Fruit fly (Drosophila melanogaster) whole organism, embryonic: ENCODE measurements around the gene CG4020.

Source experiments
- Abd-B ChIP-seq: fragments of 200-800 bp; sonication (Bioruptor generic); optimal IDR thresholded peaks from 2 replicates; lab custom pipeline; 2018; ENCODE audit warnings: missing biosample characterization, mild to moderate bottlenecking, missing genetic modification characterization, moderate library complexity
- Bteb2 ChIP-seq: fragments of 200-800 bp; sonication (Bioruptor generic); optimal IDR thresholded peaks from 2 replicates; lab custom pipeline; 2016; ENCODE audit warnings: missing biosample characterization, missing genetic modification characterization
- CG10147 ChIP-seq: fragments of 200-800 bp; sonication (Bioruptor generic); optimal IDR thresholded peaks from 2 replicates; lab custom pipeline; 2019; ENCODE audit warnings: missing biosample characterization, mild to moderate bottlenecking, missing genetic modification characterization, moderate library complexity
- CG10267 ChIP-seq: fragments of 200-800 bp; sonication (Bioruptor generic); optimal IDR thresholded peaks from 2 replicates; lab custom pipeline; 2018; ENCODE audit warnings: missing biosample characterization, mild to moderate bottlenecking, missing genetic modification characterization, moderate library complexity
- CG13123 ChIP-seq: fragments of 200-800 bp; sonication (Bioruptor generic); optimal IDR thresholded peaks from 2 replicates; lab custom pipeline; 2016; ENCODE audit warnings: missing biosample characterization, missing genetic modification characterization
- CG13894 ChIP-seq: fragments of 200-800 bp; sonication (Bioruptor generic); optimal IDR thresholded peaks from 3 replicates; lab custom pipeline; 2018; ENCODE audit warnings: missing biosample characterization, mild to moderate bottlenecking, missing genetic modification characterization, moderate library complexity
- CG2202 ChIP-seq: fragments of 200-800 bp; sonication (Bioruptor generic); optimal IDR thresholded peaks from 2 replicates; lab custom pipeline; 2018; ENCODE audit warnings: missing biosample characterization, mild to moderate bottlenecking, missing genetic modification characterization
- CG2875 ChIP-seq: fragments of 200-800 bp; sonication (Bioruptor generic); optimal IDR thresholded peaks from 2 replicates; lab custom pipeline; 2017; ENCODE audit warnings: missing biosample characterization, mild to moderate bottlenecking, missing genetic modification characterization, missing genetic modification reagents
- CG31388 ChIP-seq: fragments of 200-800 bp; sonication (Bioruptor generic); optimal IDR thresholded peaks from 2 replicates; lab custom pipeline; 2016; ENCODE audit warnings: missing biosample characterization, missing genetic modification characterization
- CG3838 ChIP-seq: fragments of 200-800 bp; sonication (Bioruptor generic); optimal IDR thresholded peaks from 3 replicates; lab custom pipeline; 2016; ENCODE audit warnings: missing biosample characterization, missing genetic modification characterization
- CG7745 ChIP-seq: fragments of 200-800 bp; sonication (Bioruptor generic); optimal IDR thresholded peaks from 2 replicates; lab custom pipeline; 2018; ENCODE audit warnings: missing biosample characterization, mild to moderate bottlenecking, missing genetic modification characterization, moderate library complexity
- CG7839 ChIP-seq: fragments of 200-800 bp; sonication (Bioruptor generic); optimal IDR thresholded peaks from 3 replicates; lab custom pipeline; 2018; ENCODE audit warnings: missing biosample characterization, mild to moderate bottlenecking, missing genetic modification characterization, moderate library complexity
- CG7963 ChIP-seq: fragments of 200-800 bp; sonication (Bioruptor generic); IDR thresholded peaks from 3 replicates; pipeline ENCODE4 v1.3.6; 2022; ENCODE audit warnings: missing biosample characterization, missing genetic modification characterization; ENCODE audit not compliant: partially characterized antibody
- CTCF ChIP-seq: fragments of 200-800 bp; sonication (Bioruptor generic); optimal IDR thresholded peaks from 2 replicates; lab custom pipeline; 2017; ENCODE audit warnings: missing biosample characterization, mild to moderate bottlenecking, missing genetic modification characterization, moderate library complexity
- CrebB ChIP-seq: fragments of 200-800 bp; sonication (Bioruptor generic); optimal IDR thresholded peaks from 3 replicates; lab custom pipeline; 2018; ENCODE audit warnings: missing biosample characterization, mild to moderate bottlenecking, missing genetic modification characterization
- Dad ChIP-seq: fragments of 200-800 bp; sonication (Bioruptor generic); optimal IDR thresholded peaks from 3 replicates; lab custom pipeline; 2016; ENCODE audit warnings: missing biosample characterization, missing genetic modification characterization
- Drgx ChIP-seq: fragments of 200-800 bp; sonication (Bioruptor generic); IDR thresholded peaks from 2 replicates; pipeline ENCODE4 v1.3.6; 2022; ENCODE audit warnings: missing biosample characterization, missing genetic modification characterization
- Hand ChIP-seq: fragments of 200-800 bp; sonication (Bioruptor generic); optimal IDR thresholded peaks from 2 replicates; lab custom pipeline; 2017; ENCODE audit warnings: mild to moderate bottlenecking, missing biosample characterization, missing genetic modification reagents, missing genetic modification characterization
- Hey ChIP-seq: fragments of 200-800 bp; sonication (Bioruptor generic); optimal IDR thresholded peaks from 3 replicates; lab custom pipeline; 2018; ENCODE audit warnings: missing biosample characterization, mild to moderate bottlenecking, missing genetic modification characterization
- HmgD ChIP-seq: fragments of 200-800 bp; sonication (Bioruptor generic); optimal IDR thresholded peaks from 3 replicates; lab custom pipeline; 2016; ENCODE audit warnings: missing biosample characterization, missing genetic modification characterization
- MTF-1 ChIP-seq: fragments of 200-800 bp; sonication (Bioruptor generic); optimal IDR thresholded peaks from 2 replicates; lab custom pipeline; 2018; ENCODE audit warnings: missing biosample characterization, mild to moderate bottlenecking, missing genetic modification characterization, borderline replicate concordance
- Med ChIP-seq: fragments of 200-800 bp; sonication (Bioruptor generic); peaks from one replicate; lab custom pipeline; 2016; ENCODE audit warnings: missing biosample characterization, missing genetic modification characterization, mild to moderate bottlenecking, inconsistent platforms, moderate library complexity
- Nf-YC ChIP-seq: fragments of 200-800 bp; optimal IDR thresholded peaks from 3 replicates; lab custom pipeline; 2019; ENCODE audit warnings: missing biosample characterization, mild to moderate bottlenecking, missing genetic modification characterization, moderate library complexity
- Oli ChIP-seq: fragments of 200-800 bp; sonication (Bioruptor generic); optimal IDR thresholded peaks from 2 replicates; lab custom pipeline; 2018; ENCODE audit warnings: missing biosample characterization, mild to moderate bottlenecking, missing genetic modification characterization, moderate library complexity
- Rfx ChIP-seq: fragments of 200-800 bp; sonication (Bioruptor generic); IDR thresholded peaks from 2 replicates; pipeline ENCODE4 v1.3.6; 2022; ENCODE audit warnings: missing biosample characterization, missing genetic modification characterization
- Taf1 ChIP-seq: fragments of 200-800 bp; sonication (Bioruptor generic); IDR thresholded peaks from 2 replicates; pipeline ENCODE4 v1.3.6; 2022; ENCODE audit warnings: missing biosample characterization, missing genetic modification characterization
- Tbp ChIP-seq: fragments of >200 bp; optimal IDR thresholded peaks from 2 replicates; lab custom pipeline; 2018; ENCODE audit warnings: missing biosample characterization, missing genetic modification characterization
- Vsx1 ChIP-seq: fragments of 200-800 bp; sonication (Bioruptor generic); optimal IDR thresholded peaks from 2 replicates; lab custom pipeline; 2017; ENCODE audit warnings: missing biosample characterization, mild to moderate bottlenecking, missing genetic modification characterization, missing genetic modification reagents
- ara ChIP-seq: fragments of 200-800 bp; sonication (Bioruptor generic); IDR thresholded peaks from 2 replicates; pipeline ENCODE4 v1.3.6; 2022; ENCODE audit warnings: missing biosample characterization, missing genetic modification characterization
- ase ChIP-seq: fragments of 200-800 bp; sonication (Bioruptor generic); IDR thresholded peaks from 3 replicates; pipeline ENCODE4 v1.3.6; 2022; ENCODE audit warnings: missing biosample characterization, missing genetic modification characterization
- chinmo ChIP-seq: fragments of 200-800 bp; sonication (Bioruptor generic); IDR thresholded peaks from 4 replicates; pipeline ENCODE4 v1.3.6; 2022; ENCODE audit warnings: missing biosample characterization, missing genetic modification characterization; ENCODE audit not compliant: partially characterized antibody
- corto ChIP-seq: fragments of 200-800 bp; sonication (Bioruptor generic); optimal IDR thresholded peaks from 2 replicates; lab custom pipeline; 2016; ENCODE audit warnings: missing biosample characterization, mild to moderate bottlenecking, missing genetic modification characterization, moderate library complexity
- disco-r ChIP-seq: fragments of 200-800 bp; sonication (Bioruptor generic); optimal IDR thresholded peaks from 2 replicates; lab custom pipeline; 2016; ENCODE audit warnings: missing biosample characterization, missing genetic modification characterization
- emc ChIP-seq: fragments of 200-800 bp; sonication (Bioruptor generic); optimal IDR thresholded peaks from 2 replicates; lab custom pipeline; 2016; ENCODE audit warnings: missing biosample characterization, missing genetic modification characterization
- ftz-f1 ChIP-seq: fragments of 200-800 bp; sonication (Bioruptor generic); optimal IDR thresholded peaks from 2 replicates; lab custom pipeline; 2016; ENCODE audit warnings: missing biosample characterization, missing genetic modification characterization
- gcm ChIP-seq: fragments of 200-800 bp; sonication (Bioruptor generic); optimal IDR thresholded peaks from 2 replicates; lab custom pipeline; 2019; ENCODE audit warnings: missing biosample characterization, mild to moderate bottlenecking, missing genetic modification characterization, moderate library complexity
- ind ChIP-seq: fragments of 200-800 bp; sonication (Bioruptor generic); optimal IDR thresholded peaks from 3 replicates; lab custom pipeline; 2016; ENCODE audit warnings: missing biosample characterization, missing genetic modification characterization
- lov ChIP-seq, 2 experiments: fragments of 200-800 bp in 1 of 2; fragments of >200 bp in 1 of 2; sonication (Bioruptor generic) in 1 of 2; IDR thresholded peaks in 1 of 2; optimal IDR thresholded peaks in 1 of 2; 2 replicates in 1 of 2; 3 replicates in 1 of 2; pipeline versions ENCODE4 v1.3.6 to Lab custom; 2017 to 2022; ENCODE audit warnings: missing biosample characterization in 1 of 2, missing genetic modification characterization in 1 of 2
- pan ChIP-seq, 4 experiments: fragments of >200 bp in 3 of 4; fragments of 200-800 bp in 1 of 4; sonication (Bioruptor generic) in 1 of 4; optimal IDR thresholded peaks in 3 of 4; IDR thresholded peaks in 1 of 4; 2 replicates each; pipeline versions ENCODE4 v1.3.6 to Lab custom; 2017 to 2022; ENCODE audit warnings: missing biosample characterization in 2 of 4, missing genetic modification characterization in 2 of 4, mixed read lengths in 1 of 4
- tap ChIP-seq: fragments of 200-800 bp; optimal IDR thresholded peaks from 3 replicates; lab custom pipeline; 2019; ENCODE audit warnings: missing biosample characterization, mild to moderate bottlenecking, missing genetic modification characterization, moderate library complexity

The CG4020 gene

DNA sequence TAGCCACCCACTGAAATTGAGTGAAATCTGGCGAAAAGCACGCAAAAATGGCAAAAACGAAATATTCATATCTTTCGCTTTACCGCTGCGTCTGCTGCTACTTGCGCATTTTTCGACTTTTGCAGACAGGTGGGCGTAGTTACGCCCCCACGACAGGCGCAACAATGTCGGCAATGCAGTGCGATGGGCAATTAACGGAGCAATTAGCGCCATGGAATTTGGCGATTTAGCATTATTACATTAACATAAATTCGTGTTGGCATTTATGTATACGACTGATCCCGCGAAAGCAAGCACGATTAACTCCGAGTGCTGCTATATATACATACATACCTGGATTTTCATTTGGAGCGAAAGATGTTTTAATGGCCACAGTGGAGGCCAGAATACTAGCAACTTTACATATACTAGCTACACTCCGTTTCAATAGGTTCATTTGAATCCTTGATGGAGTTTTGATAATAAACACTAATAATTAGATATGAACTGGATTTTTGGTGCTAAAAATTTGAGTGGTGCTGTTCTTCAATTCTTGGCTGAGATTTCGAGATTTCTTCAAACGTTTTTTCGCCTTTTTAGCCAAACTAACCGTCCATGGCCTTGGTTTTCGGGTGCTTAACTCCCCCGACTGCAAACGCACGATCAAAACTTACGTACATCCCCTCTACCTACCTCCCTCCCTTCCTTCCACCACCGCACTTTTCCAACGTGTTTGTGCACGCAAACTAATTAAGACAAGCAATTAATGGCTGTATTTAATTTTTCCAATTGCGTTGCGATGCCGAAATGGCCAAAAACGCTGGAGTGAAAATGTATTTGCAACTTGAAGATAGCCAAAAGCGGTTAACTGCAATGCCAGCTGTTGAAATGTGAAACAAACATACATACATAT, 8.5 kb upstream of the CG4020 start (continued):
- no peak for TF ChIP-seq pan (optimal IDR thresholded peaks at IDR 0.05; lab: Kevin White, UChicago)
- peak in 1 of 2 experiments; percentile 46 for TF ChIP-seq pan (GFP tag; optimal IDR thresholded peaks at IDR 0.05 in 1 of 2, IDR thresholded peaks at IDR 0.05 in 1 of 2)
- TF ChIP-seq CG7745: no peak
- TF ChIP-seq lov (optimal IDR thresholded peaks at IDR 0.05; lab: Kevin White, UChicago): no peak
- no peak for TF ChIP-seq lov (GFP tag; IDR thresholded peaks at IDR 0.05; lab: Robert Waterston, UW)
- TF ChIP-seq HmgD (GFP tag; lab: Kevin White, UChicago): no peak
- no peak for TF ChIP-seq Tbp
- no peak for TF ChIP-seq Nf-YC (tag; lab: Kevin White, UChicago)
- TF ChIP-seq ind: peak; percentile 8
- no peak for TF ChIP-seq CG3838 (GFP tag; lab: Kevin White, UChicago)
- no peak for TF ChIP-seq chinmo (GFP tag; lab: Robert Waterston, UW)
- no peak for TF ChIP-seq CG7963
- no peak for TF ChIP-seq emc (GFP tag; lab: Kevin White, UChicago)
- TF ChIP-seq ase (GFP tag; lab: Robert Waterston, UW): peak; percentile 40; the same call in 1 of the 3 replicates
- TF ChIP-seq disco-r (GFP tag; lab: Kevin White, UChicago): no peak
- peak; percentile 31; the same call in 1 of the 2 replicates for TF ChIP-seq Rfx (GFP tag; lab: Robert Waterston, UW)
- TF ChIP-seq CG13123 (GFP tag; lab: Kevin White, UChicago): no peak
- no peak for TF ChIP-seq Hey (tag; lab: Kevin White, UChicago)
- TF ChIP-seq ara (GFP tag; lab: Robert Waterston, UW): peak; percentile 44; the same call in 1 of the 2 replicates
- TF ChIP-seq Taf1 (GFP tag; lab: Robert Waterston, UW): no peak
- TF ChIP-seq gcm (GFP tag; lab: Kevin White, UChicago): no peak
- TF ChIP-seq CG31388: no peak
- TF ChIP-seq CG10147 (GFP tag; lab: Kevin White, UChicago): no peak
- TF ChIP-seq corto (GFP tag; lab: Kevin White, UChicago): no peak
- no peak for TF ChIP-seq Abd-B (GFP tag; lab: Kevin White, UChicago)
- TF ChIP-seq MTF-1 (GFP tag; lab: Kevin White, UChicago): no peak
- TF ChIP-seq tap (tag; lab: Kevin White, UChicago): peak; percentile 9
- peak; percentile 12 for TF ChIP-seq CG10267
- TF ChIP-seq Oli: no peak
- TF ChIP-seq CG7839 (tag; lab: Kevin White, UChicago): peak; percentile 35
- TF ChIP-seq Med (GFP tag; lab: Kevin White, UChicago): peak; percentile 85
- no peak for TF ChIP-seq CrebB (tag; lab: Kevin White, UChicago)
- no peak for TF ChIP-seq CG2202 (tag; lab: Kevin White, UChicago)
- no peak for TF ChIP-seq Vsx1
- TF ChIP-seq Hand: no peak
- no peak for TF ChIP-seq CTCF (GFP tag; lab: Kevin White, UChicago)
- TF ChIP-seq Drgx (GFP tag; lab: Robert Waterston, UW): peak; percentile 53; the same call in 1 of the 2 replicates
- no peak for TF ChIP-seq CG13894 (tag; lab: Kevin White, UChicago)
- peak; percentile 17 for TF ChIP-seq Bteb2
- TF ChIP-seq ftz-f1: no peak
- no peak for TF ChIP-seq CG2875
- TF ChIP-seq Dad: no peak
